Worm (Caenorhabditis elegans) whole organism, L3 larva: ENCODE measurements around the gene clec-75.

Experiments used
- R02D3.7 ChIP-seq: fragments of 150-350 bp; optimal IDR thresholded peaks from 2 replicates; lab custom pipeline; 2014; ENCODE audit warnings: missing biosample characterization, missing genetic modification characterization
- aly-2 ChIP-seq: fragments of 150-350 bp; optimal IDR thresholded peaks from 2 replicates; lab custom pipeline; 2014; ENCODE audit warnings: missing biosample characterization, missing genetic modification characterization
- ama-1 ChIP-seq: fragments of 150-350 bp; optimal IDR thresholded peaks from 2 replicates; lab custom pipeline; 2018
- ceh-28 ChIP-seq: fragments of 150-350 bp; optimal IDR thresholded peaks from 2 replicates; lab custom pipeline; 2014; ENCODE audit warnings: missing biosample characterization, missing genetic modification reagents, missing genetic modification characterization
- ceh-82 ChIP-seq: fragments of 150-350 bp; optimal IDR thresholded peaks from 2 replicates; lab custom pipeline; 2014; ENCODE audit warnings: missing biosample characterization, missing genetic modification characterization
- ceh-9 ChIP-seq: sonication (generic microtip); optimal IDR thresholded peaks from 2 replicates; lab custom pipeline; 2018; ENCODE audit warnings: missing biosample characterization, missing genetic modification characterization
- egl-27 ChIP-seq: sonication (generic microtip); optimal IDR thresholded peaks from 4 replicates; lab custom pipeline; 2017; ENCODE audit warnings: missing biosample characterization, missing genetic modification reagents, missing genetic modification characterization
- egl-5 ChIP-seq: fragments of 150-350 bp; optimal IDR thresholded peaks from 2 replicates; lab custom pipeline; 2017; ENCODE audit warnings: missing biosample characterization, missing genetic modification reagents, missing genetic modification characterization, inconsistent platforms
- elt-1 ChIP-seq: fragments of 150-350 bp; optimal IDR thresholded peaks from 2 replicates; lab custom pipeline; 2014; ENCODE audit warnings: missing biosample characterization, missing genetic modification characterization
- elt-2 ChIP-seq: sonication (generic microtip); optimal IDR thresholded peaks from 2 replicates; lab custom pipeline; 2016; ENCODE audit warnings: missing genetic modification reagents, mild to moderate bottlenecking, missing genetic modification characterization, missing compliant biosample characterization
- eor-1 ChIP-seq, 2 experiments: fragments of 150-350 bp; optimal IDR thresholded peaks; 2 replicates each; lab custom pipeline; 2014 to 2018; ENCODE audit warnings: missing biosample characterization in 2 of 2, missing genetic modification characterization in 2 of 2
- fkh-10 ChIP-seq: sonication (generic microtip); optimal IDR thresholded peaks from 2 replicates; lab custom pipeline; 2017; ENCODE audit warnings: missing biosample characterization, missing genetic modification reagents, missing genetic modification characterization
- fkh-2 ChIP-seq: fragments of 150-350 bp; optimal IDR thresholded peaks from 2 replicates; lab custom pipeline; 2014; ENCODE audit warnings: missing biosample characterization, missing genetic modification reagents, missing genetic modification characterization
- fos-1 ChIP-seq: fragments of 150-350 bp; optimal IDR thresholded peaks from 2 replicates; lab custom pipeline; 2014; ENCODE audit warnings: missing biosample characterization, missing genetic modification characterization
- hmg-11 ChIP-seq: sonication (generic microtip); optimal IDR thresholded peaks from 2 replicates; lab custom pipeline; 2016; ENCODE audit warnings: missing genetic modification characterization, missing compliant biosample characterization
- lin-39 ChIP-seq: fragments of 150-350 bp; optimal IDR thresholded peaks from 2 replicates; lab custom pipeline; 2018; ENCODE audit warnings: missing biosample characterization, missing genetic modification reagents, missing genetic modification characterization
- mdl-1 ChIP-seq: fragments of 150-350 bp; optimal IDR thresholded peaks from 2 replicates; lab custom pipeline; 2014; ENCODE audit warnings: missing biosample characterization, missing genetic modification characterization
- mml-1 ChIP-seq: fragments of 150-350 bp; sonication (generic microtip); optimal IDR thresholded peaks from 3 replicates; lab custom pipeline; 2014; ENCODE audit warnings: missing biosample characterization, missing genetic modification characterization
- nhr-11 ChIP-seq: fragments of 150-350 bp; optimal IDR thresholded peaks from 2 replicates; lab custom pipeline; 2014; ENCODE audit warnings: missing biosample characterization, missing genetic modification characterization
- nhr-12 ChIP-seq: fragments of 150-350 bp; optimal IDR thresholded peaks from 2 replicates; lab custom pipeline; 2014; ENCODE audit warnings: missing biosample characterization, missing genetic modification characterization
- nhr-23 ChIP-seq: fragments of 150-350 bp; optimal IDR thresholded peaks from 2 replicates; lab custom pipeline; 2014; ENCODE audit warnings: missing biosample characterization, missing genetic modification reagents, missing genetic modification characterization
- nhr-25 ChIP-seq: sonication (generic microtip); optimal IDR thresholded peaks from 2 replicates; lab custom pipeline; 2017; ENCODE audit warnings: missing biosample characterization, missing genetic modification characterization
- nhr-28 ChIP-seq: fragments of 150-350 bp; optimal IDR thresholded peaks from 2 replicates; lab custom pipeline; 2014; ENCODE audit warnings: missing biosample characterization, missing genetic modification characterization
- nhr-43 ChIP-seq: sonication (generic microtip); optimal IDR thresholded peaks from 2 replicates; lab custom pipeline; 2016; ENCODE audit warnings: mild to moderate bottlenecking, missing genetic modification characterization, missing compliant biosample characterization; ENCODE audit not compliant: poor library complexity, severe bottlenecking
- nhr-67 ChIP-seq: fragments of 150-350 bp; optimal IDR thresholded peaks from 2 replicates; lab custom pipeline; 2014; ENCODE audit warnings: missing biosample characterization, missing genetic modification characterization
- nhr-76 ChIP-seq: fragments of 150-350 bp; sonication (generic microtip); optimal IDR thresholded peaks from 5 replicates; lab custom pipeline; 2014; ENCODE audit warnings: missing biosample characterization, missing genetic modification characterization
- nhr-77 ChIP-seq: fragments of 150-350 bp; optimal IDR thresholded peaks from 2 replicates; lab custom pipeline; 2014; ENCODE audit warnings: missing biosample characterization, missing genetic modification characterization
- pqm-1 ChIP-seq: fragments of 150-350 bp; optimal IDR thresholded peaks from 2 replicates; lab custom pipeline; 2017; ENCODE audit warnings: missing biosample characterization, missing genetic modification characterization, inconsistent platforms
- snpc-4 ChIP-seq: fragments of 150-350 bp; optimal IDR thresholded peaks from 2 replicates; lab custom pipeline; 2014; ENCODE audit warnings: missing biosample characterization, missing genetic modification characterization
- tbx-2 ChIP-seq: sonication (generic microtip); optimal IDR thresholded peaks from 2 replicates; lab custom pipeline; 2016; ENCODE audit warnings: mild to moderate bottlenecking, missing genetic modification characterization, missing compliant biosample characterization
- zag-1 ChIP-seq: fragments of 150-350 bp; optimal IDR thresholded peaks from 2 replicates; lab custom pipeline; 2014; ENCODE audit warnings: missing biosample characterization, missing genetic modification characterization
- ztf-4 ChIP-seq: fragments of 150-350 bp; optimal IDR thresholded peaks from 2 replicates; lab custom pipeline; 2014; ENCODE audit warnings: missing biosample characterization, missing genetic modification characterization

clec-75 gene

DNA sequence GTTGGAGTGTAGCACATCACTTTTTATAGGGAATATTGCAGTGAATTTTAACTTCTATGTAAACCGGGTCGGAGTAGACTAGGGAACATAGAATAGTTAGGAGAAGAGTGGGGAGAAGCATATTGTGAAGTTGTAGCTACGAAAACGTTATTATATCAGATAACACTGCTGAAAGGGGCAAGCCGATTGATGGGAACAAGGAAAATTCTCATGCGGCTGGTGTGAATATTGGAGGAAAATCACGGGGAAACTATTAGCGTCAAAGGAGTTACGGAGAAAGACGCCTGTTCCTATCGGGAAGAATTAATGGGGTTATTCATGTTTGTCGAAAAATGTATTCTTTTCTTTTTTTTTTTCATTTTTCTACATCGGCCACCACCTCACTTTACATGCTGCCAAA, 32.8 kb downstream of the clec-75 start, which contains the start of gene F47C12.6:
Gene F47C12.6 (minus strand): TSS at position 101 of the 400 bp plus-strand sequence.
- TF ChIP-seq nhr-77 (tag; lab: Kevin White, UChicago) (no peak), ceh-28 (no peak), fkh-2 (tag; lab: Kevin White, UChicago) (no peak), ztf-4 (tag; lab: Kevin White, UChicago) (no peak), hmg-11 (tag; lab: Kevin White, UChicago) (no peak), pqm-1 (tag; lab: Kevin White, UChicago) (no peak), nhr-11 (tag; lab: Kevin White, UChicago) (no peak), nhr-67 (tag; lab: Kevin White, UChicago) (no peak), nhr-25 (no peak), mml-1 (no peak), eor-1 (tag; optimal IDR thresholded peaks at IDR 0.05; lab: Kevin White, UChicago) (no peak), tbx-2 (no peak), elt-2 (no peak), zag-1 (tag; lab: Kevin White, UChicago) (no peak), fos-1 (tag; lab: Kevin White, UChicago) (no peak), R02D3.7 (tag; lab: Kevin White, UChicago) (no peak), nhr-76 (no peak), lin-39 (tag; lab: Kevin White, UChicago) (no peak)

DNA sequence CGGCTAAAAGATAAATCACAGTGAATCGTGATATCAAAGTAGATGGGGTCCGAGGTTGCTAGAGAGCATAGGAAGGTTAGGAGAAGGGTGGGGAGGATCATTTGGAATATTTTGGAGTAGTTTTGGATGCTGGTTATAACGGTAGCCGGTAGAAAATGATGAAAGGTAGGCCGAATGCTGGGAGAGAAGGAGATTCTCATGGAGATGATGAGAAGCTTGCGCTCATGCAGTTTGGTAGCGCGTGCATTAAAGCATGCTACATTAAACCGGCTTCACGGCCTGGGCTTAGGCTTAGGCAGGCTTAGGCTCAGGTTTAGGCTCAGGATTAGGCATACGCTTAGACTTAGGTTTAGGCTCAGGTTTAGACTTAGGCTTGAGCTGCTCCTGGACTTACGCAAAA, 33.8 kb downstream of the clec-75 start, which contains the start of gene F47C12.13:
Gene F47C12.13 (minus strand): TSS at position 101 of the 400 bp plus-strand sequence.
- no peak for TF ChIP-seq nhr-67 (tag; lab: Kevin White, UChicago)
- no peak for TF ChIP-seq ama-1
- TF ChIP-seq R02D3.7 (tag; lab: Kevin White, UChicago), result no peak

DNA sequence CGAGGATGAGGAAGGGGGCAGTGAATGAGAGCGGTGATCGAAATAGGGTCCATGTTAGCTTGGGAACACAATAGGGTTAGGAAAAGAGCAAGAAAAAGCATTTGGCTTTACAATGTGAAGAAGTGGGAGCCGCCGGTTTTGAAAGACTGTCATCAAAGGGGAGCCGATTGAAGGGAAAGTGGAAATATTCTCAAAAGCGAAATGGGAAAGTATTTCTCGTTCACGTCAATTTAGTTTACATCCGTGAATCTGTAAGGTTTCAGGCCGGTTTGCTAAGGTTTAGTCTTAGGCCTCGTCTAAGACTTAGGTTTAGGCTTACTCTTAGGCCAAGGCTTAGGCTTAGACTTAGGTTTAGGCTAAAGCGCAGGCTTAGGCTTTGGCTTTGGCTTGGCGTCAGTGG, 34.9 kb downstream of the clec-75 start, which contains the start of gene F47C12.7:
Gene F47C12.7 (minus strand): TSS at position 101 of the 400 bp plus-strand sequence.
- TF ChIP-seq elt-2 (no peak), R02D3.7 (tag; lab: Kevin White, UChicago) (no peak), ceh-9 (no peak), nhr-77 (tag; lab: Kevin White, UChicago) (no peak), ceh-82 (no peak)

DNA sequence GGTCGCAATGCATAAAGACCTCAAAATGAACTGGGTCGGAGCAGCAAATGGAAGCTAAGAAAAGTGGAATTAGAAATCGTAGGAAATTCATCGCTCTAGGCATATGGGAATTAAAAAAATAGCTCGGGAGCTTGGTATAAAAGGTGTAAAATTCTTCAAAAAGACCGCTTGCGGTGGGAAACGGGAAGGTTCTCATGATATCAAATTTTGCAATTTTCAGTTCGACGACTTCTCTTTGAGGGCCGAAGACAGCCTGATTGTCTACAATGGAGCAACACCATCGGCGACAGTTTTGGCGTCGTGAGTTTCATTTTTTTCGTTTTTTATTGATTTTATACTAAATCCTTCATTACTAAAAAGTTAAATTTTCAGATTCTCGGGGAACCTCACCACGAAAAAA, 38.0 kb downstream of the clec-75 start, which contains the start of gene F47C12.8:
Gene F47C12.8 (minus strand): TSS at position 101 of the 400 bp plus-strand sequence.
- TF ChIP-seq mdl-1 (no peak), fkh-10 (GFP tag; lab: Kevin White, UChicago) (no peak), egl-27 (tag; lab: Kevin White, UChicago) (no peak), elt-1 (tag; lab: Kevin White, UChicago) (no peak), nhr-43 (tag; lab: Kevin White, UChicago) (no peak), aly-2 (tag; lab: Kevin White, UChicago) (no peak), nhr-12 (no peak), snpc-4 (tag; lab: Kevin White, UChicago) (no peak), zag-1 (tag; lab: Kevin White, UChicago) (no peak), nhr-25 (no peak), nhr-77 (tag; lab: Kevin White, UChicago) (no peak), mml-1 (no peak), egl-5 (tag; lab: Kevin White, UChicago) (no peak)

DNA sequence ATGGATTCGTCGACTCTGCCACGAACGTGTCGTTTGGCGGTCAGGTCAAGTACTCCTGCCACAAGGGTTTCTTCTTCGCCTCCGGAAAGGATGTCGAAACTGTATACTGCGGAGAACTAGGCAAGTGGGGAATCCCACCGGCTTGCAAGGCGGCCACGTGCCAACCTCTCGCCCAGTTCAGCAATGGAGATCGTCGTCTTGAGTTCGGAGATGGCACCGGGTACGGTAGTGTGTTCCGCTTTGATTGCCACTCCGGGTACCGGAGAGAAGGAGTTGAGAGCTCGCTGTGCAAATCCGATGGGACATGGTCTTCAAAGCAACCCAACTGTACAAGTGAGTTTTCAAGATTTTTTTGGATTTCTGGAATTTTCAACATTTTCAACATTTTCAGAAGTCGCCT, 39.1 kb downstream of the clec-75 start:
- TF ChIP-seq nhr-28 (no peak), mdl-1 (no peak), nhr-25 (no peak), elt-1 (tag; lab: Kevin White, UChicago) (no peak), zag-1 (tag; lab: Kevin White, UChicago) (no peak)
- TF ChIP-seq, all 47 proteins: peak for 0

DNA sequence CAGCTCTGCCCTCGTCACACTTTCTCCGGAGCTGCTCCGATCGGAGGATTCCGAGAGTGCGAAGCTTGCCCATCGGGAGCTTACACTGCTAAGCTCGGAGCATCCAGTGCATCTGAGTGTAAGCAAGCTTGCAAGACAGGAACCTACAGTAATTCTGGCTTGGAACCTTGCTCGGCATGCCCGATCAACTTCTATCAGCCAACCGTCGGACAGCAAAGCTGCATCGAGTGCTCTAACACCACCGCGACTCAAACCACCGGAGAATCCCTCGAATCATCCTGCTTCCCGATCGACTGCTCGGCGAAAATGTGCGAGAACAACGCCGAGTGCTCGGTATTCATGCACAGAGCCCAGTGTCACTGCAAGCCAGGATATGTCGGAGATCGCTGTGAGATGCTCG, 43.7 kb downstream of the clec-75 start:
- no peak for TF ChIP-seq ztf-4 (tag; lab: Kevin White, UChicago)
- TF ChIP-seq nhr-12, result no peak
- TF ChIP-seq ceh-9, result no peak
- TF ChIP-seq elt-1 (tag; lab: Kevin White, UChicago), result no peak
- no peak for TF ChIP-seq nhr-23 (tag; lab: Kevin White, UChicago)
- TF ChIP-seq R02D3.7 (tag; lab: Kevin White, UChicago), result no peak
- no peak for TF ChIP-seq pqm-1 (tag; lab: Kevin White, UChicago)
